Fruit fly (Drosophila melanogaster): ENCODE results near the gene CG9072.

The CG9072 gene

dm6 chrX:15074646-15075351, 21.0 kb downstream of the CG9072 start (continued):
- TF ChIP-seq CG3065 (GFP tag; optimal IDR thresholded peaks at IDR 0.05) (peak; percentile 73), chm (GFP tag; IDR thresholded peaks at IDR 0.05) (peak; percentile 93), CG17186 (GFP tag; optimal IDR thresholded peaks at IDR 0.05) (peak; percentile 52), crc (GFP tag; optimal IDR thresholded peaks at IDR 0.05) (peak; percentile 93), CG8944 (GFP tag; optimal IDR thresholded peaks at IDR 0.05) (peak; percentile 88), CG10147 (GFP tag; optimal IDR thresholded peaks at IDR 0.05) (peak; percentile 91), fru (optimal IDR thresholded peaks at IDR 0.05) (no peak), Bdp1 (GFP tag; optimal IDR thresholded peaks at IDR 0.05) (peak; percentile 77), CG42726 (GFP tag; IDR thresholded peaks at IDR 0.05; ENCODE audit: partially characterized antibody) (no peak), CG14965 (GFP tag; optimal IDR thresholded peaks at IDR 0.05; ENCODE audit: borderline replicate concordance) (peak; percentile 57), unpg (GFP tag; optimal IDR thresholded peaks at IDR 0.05) (peak; percentile 86), sens (GFP tag) (peak; percentile 97), gro (GFP tag; optimal IDR thresholded peaks at IDR 0.05) (peak; percentile 92), Bgb (GFP tag; IDR thresholded peaks at IDR 0.05; ENCODE audit: partially characterized antibody) (0 out of 2 replicates have a peak, but pooled peaks have one; percentile 27), CoRest (tag; optimal IDR thresholded peaks at IDR 0.05) (peak; percentile 86), CG15011 (GFP tag; optimal IDR thresholded peaks at IDR 0.05) (peak; percentile 67), CG1792 (GFP tag; optimal IDR thresholded peaks at IDR 0.05) (peak; percentile 90), twi (tag; optimal IDR thresholded peaks at IDR 0.05) (peak; percentile 68), ham (GFP tag; IDR thresholded peaks at IDR 0.05) (peak; percentile 61), CG9817 (tag; optimal IDR thresholded peaks at IDR 0.05) (peak; percentile 86), Dll (GFP tag; IDR thresholded peaks at IDR 0.05; ENCODE audit: partially characterized antibody) (no peak), sr (GFP tag; IDR thresholded peaks at IDR 0.05) (peak; percentile 93), bbx (GFP tag; IDR thresholded peaks at IDR 0.05; ENCODE audit: partially characterized antibody) (no peak), Aef1 (GFP tag; IDR thresholded peaks at IDR 0.05) (peak; percentile 89), CG1602 (GFP tag; optimal IDR thresholded peaks at IDR 0.05) (peak; percentile 85), Pdp1 (GFP tag; optimal IDR thresholded peaks at IDR 0.05) (peak; percentile 91 to 93), emc (GFP tag; optimal IDR thresholded peaks at IDR 0.05) (peak; percentile 83), inv (GFP tag; IDR thresholded peaks at IDR 0.05; ENCODE audit: partially characterized antibody) (no peak), zfh1 (GFP tag; IDR thresholded peaks at IDR 0.05) (peak; percentile 90), GATAe (GFP tag; conservative IDR thresholded peaks at IDR 0.05) (peak; percentile 47; the same call in 1 of the 2 replicates), dati (GFP tag; IDR thresholded peaks at IDR 0.05) (peak; percentile 75), jing (GFP tag; optimal IDR thresholded peaks at IDR 0.05) (peak; percentile 71), Eip74EF (GFP tag; optimal IDR thresholded peaks at IDR 0.05) (peak in 1 of 2 experiments; percentile 80), CG31224 (GFP tag; IDR thresholded peaks at IDR 0.05) (peak; percentile 67), nau (GFP tag; optimal IDR thresholded peaks at IDR 0.05) (peak; percentile 86), CG11247 (GFP tag; IDR thresholded peaks at IDR 0.05) (peak; percentile 90), CG11723 (GFP tag; optimal IDR thresholded peaks at IDR 0.05) (peak; percentile 85), trem (tag; optimal IDR thresholded peaks at IDR 0.05) (peak; percentile 51), phol (tag; optimal IDR thresholded peaks at IDR 0.05) (peak; percentile 80), Dek (tag; optimal IDR thresholded peaks at IDR 0.05) (peak; percentile 80), sens-2 (GFP tag; IDR thresholded peaks at IDR 0.05) (peak; percentile 63), Sry-δ (GFP tag; optimal IDR thresholded peaks at IDR 0.05) (peak; percentile 65), CG31441 (GFP tag; IDR thresholded peaks at IDR 0.05) (peak; percentile 84), Tbp (GFP tag; optimal IDR thresholded peaks at IDR 0.05) (no peak), oc (tag; optimal IDR thresholded peaks at IDR 0.05) (peak; percentile 77), CG12942 (GFP tag; optimal IDR thresholded peaks at IDR 0.05) (peak; percentile 89), nerfin-1 (tag; optimal IDR thresholded peaks at IDR 0.05) (peak; percentile 68), salm (tag; optimal IDR thresholded peaks at IDR 0.05) (no peak), Hr3 (GFP tag; optimal IDR thresholded peaks at IDR 0.05) (peak; percentile 90)

Measured in whole organism, embryonic.